Worm (Caenorhabditis elegans) whole organism, L4 larva: ENCODE results near the gene R09A8.2.

ENCODE experiments used
- aly-2 ChIP-seq: sonication (generic microtip); optimal IDR thresholded peaks from 2 replicates; lab custom pipeline; 2018; ENCODE audit warnings: missing biosample characterization, missing genetic modification characterization
- ceh-82 ChIP-seq: sonication (generic microtip); optimal IDR thresholded peaks from 2 replicates; lab custom pipeline; 2017; ENCODE audit warnings: missing biosample characterization, missing genetic modification characterization
- egl-27 ChIP-seq: sonication (generic microtip); optimal IDR thresholded peaks from 3 replicates; lab custom pipeline; 2017; ENCODE audit warnings: missing biosample characterization, missing genetic modification reagents, missing genetic modification characterization
- nhr-102 ChIP-seq: sonication (generic microtip); optimal IDR thresholded peaks from 2 replicates; lab custom pipeline; 2016; ENCODE audit warnings: mild to moderate bottlenecking, missing genetic modification characterization, moderate library complexity, missing compliant biosample characterization
- spr-3 ChIP-seq: fragments of 200-800 bp; sonication (Bioruptor generic); optimal IDR thresholded peaks from 2 replicates; lab custom pipeline; 2018; ENCODE audit warnings: mild to moderate bottlenecking, missing genetic modification characterization, missing compliant biosample characterization
- unc-130 ChIP-seq: sonication (generic microtip); optimal IDR thresholded peaks from 2 replicates; lab custom pipeline; 2016; ENCODE audit warnings: missing genetic modification reagents, missing genetic modification characterization, missing compliant biosample characterization

DNA sequence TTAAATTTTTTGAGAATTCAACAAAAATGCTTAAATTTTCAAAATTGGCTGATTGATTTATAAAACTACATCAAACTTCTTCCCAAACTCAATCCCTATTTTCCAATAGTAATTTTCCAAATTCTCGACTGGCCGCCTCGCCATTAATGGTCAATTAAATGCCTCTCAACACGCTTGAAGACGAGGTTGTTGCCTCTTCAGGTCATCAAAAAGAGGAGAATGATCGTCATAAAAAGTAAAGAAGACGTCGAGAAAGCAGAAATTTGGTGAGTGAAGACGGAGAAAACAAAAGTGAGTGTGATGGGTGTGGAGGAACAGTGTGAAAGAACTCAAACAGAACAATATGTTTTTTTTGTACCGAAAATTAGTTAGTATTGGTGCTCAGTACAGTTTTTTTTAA lies 21.7 kb downstream of the R09A8.2 start:
- TF ChIP-seq ceh-82 (tag; lab: Kevin White, UChicago) (no peak), aly-2 (tag; lab: Kevin White, UChicago) (no peak), spr-3 (no peak), unc-130 (GFP tag; lab: Kevin White, UChicago) (no peak), egl-27 (tag; lab: Kevin White, UChicago) (no peak), nhr-102 (tag; lab: Kevin White, UChicago) (no peak)
